Fruit fly (Drosophila melanogaster) whole organism, pupa: ENCODE measurements around the gene CG4972.

Source experiments
- CG10348 ChIP-seq: fragments of 200-800 bp; sonication (Bioruptor generic); IDR thresholded peaks from 2 replicates; pipeline ENCODE4 v1.3.6; 2022; ENCODE audit warnings: missing biosample characterization, missing genetic modification characterization
- CG12605 ChIP-seq: fragments of 200-800 bp; sonication (Bioruptor generic); IDR thresholded peaks from 2 replicates; pipeline ENCODE4 v1.3.6; 2022; ENCODE audit warnings: missing biosample characterization, missing genetic modification characterization
- CG14655 ChIP-seq: fragments of 200-800 bp; sonication (Bioruptor generic); optimal IDR thresholded peaks from 3 replicates; lab custom pipeline; 2017; ENCODE audit warnings: mild to moderate bottlenecking, missing biosample characterization, missing genetic modification reagents, missing genetic modification characterization
- CG15710 ChIP-seq: fragments of 200-800 bp; sonication (Bioruptor generic); optimal IDR thresholded peaks from 2 replicates; lab custom pipeline; 2018; ENCODE audit warnings: missing biosample characterization, mild to moderate bottlenecking, missing genetic modification characterization, moderate library complexity
- CG17806 ChIP-seq: fragments of 200-800 bp; sonication (Bioruptor generic); optimal IDR thresholded peaks from 2 replicates; lab custom pipeline; 2018; ENCODE audit warnings: missing biosample characterization, mild to moderate bottlenecking, missing genetic modification characterization, moderate library complexity
- CG32121 ChIP-seq: fragments of 200-800 bp; sonication (Bioruptor generic); IDR thresholded peaks from 2 replicates; pipeline ENCODE4 v1.3.6; 2022; ENCODE audit warnings: missing biosample characterization, missing genetic modification characterization
- CG34367 ChIP-seq: fragments of 200-800 bp; sonication (Bioruptor generic); optimal IDR thresholded peaks from 2 replicates; lab custom pipeline; 2018; ENCODE audit warnings: missing biosample characterization, mild to moderate bottlenecking, missing genetic modification characterization
- CG4496 ChIP-seq: fragments of 200-800 bp; sonication (Bioruptor generic); IDR thresholded peaks from 3 replicates; pipeline ENCODE4 v1.3.6; 2022; ENCODE audit warnings: missing biosample characterization, missing genetic modification characterization
- CG8301 ChIP-seq: fragments of 200-800 bp; sonication (Bioruptor generic); optimal IDR thresholded peaks from 2 replicates; lab custom pipeline; 2018; ENCODE audit warnings: missing biosample characterization, mild to moderate bottlenecking, missing genetic modification characterization
- D1 ChIP-seq: fragments of 200-800 bp; sonication (Bioruptor generic); optimal IDR thresholded peaks from 2 replicates; lab custom pipeline; 2018; ENCODE audit warnings: missing biosample characterization, mild to moderate bottlenecking, missing genetic modification characterization, moderate library complexity
- EcR ChIP-seq: fragments of 200-800 bp; sonication (Bioruptor generic); optimal IDR thresholded peaks from 3 replicates; lab custom pipeline; 2019; ENCODE audit warnings: missing biosample characterization, missing genetic modification characterization, mild to moderate bottlenecking, moderate library complexity, missing genetic modification reagents
- Pif1B ChIP-seq: fragments of 200-800 bp; sonication (Bioruptor generic); optimal IDR thresholded peaks from 3 replicates; lab custom pipeline; 2016; ENCODE audit warnings: missing biosample characterization, missing genetic modification characterization
- fd96Ca ChIP-seq: fragments of 200-800 bp; sonication (Bioruptor generic); IDR thresholded peaks from 3 replicates; pipeline ENCODE4 v1.3.6; 2022; ENCODE audit warnings: missing biosample characterization, missing genetic modification characterization
- rn ChIP-seq: fragments of 200-800 bp; sonication (Bioruptor generic); IDR thresholded peaks from 2 replicates; pipeline ENCODE4 v1.3.6; 2022; ENCODE audit warnings: missing biosample characterization, missing genetic modification characterization

DNA sequence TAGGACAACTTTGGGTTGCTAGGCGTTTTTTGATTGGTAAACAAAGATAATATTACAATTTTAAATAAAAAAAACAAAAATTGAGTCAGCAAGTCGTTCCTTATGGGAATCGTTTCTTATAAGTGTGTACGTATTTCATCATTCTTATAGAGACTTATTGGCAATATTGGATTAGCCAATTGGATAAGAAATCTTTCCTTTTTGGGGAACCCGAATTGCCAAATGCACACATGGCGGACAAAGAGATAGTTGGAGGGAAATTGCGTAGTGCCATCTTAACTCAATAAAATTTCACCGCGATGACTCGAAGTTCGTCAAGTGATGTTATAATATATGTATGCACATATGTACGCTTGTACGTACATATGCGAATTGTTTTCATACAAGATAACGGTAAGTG is 23.3 kb upstream of the CG4972 start:
- no peak for TF ChIP-seq CG8301 (tag; lab: Kevin White, UChicago)
- no peak for TF ChIP-seq CG17806 (tag; lab: Kevin White, UChicago)
- TF ChIP-seq fd96Ca: no peak
- TF ChIP-seq CG14655 (GFP tag; lab: Kevin White, UChicago): no peak
- TF ChIP-seq D1 (tag; lab: Kevin White, UChicago): no peak
- no peak for TF ChIP-seq CG32121 (GFP tag; lab: Robert Waterston, UW)
- no peak for TF ChIP-seq CG12605 (GFP tag; lab: Robert Waterston, UW)
- TF ChIP-seq EcR (GFP tag; lab: Kevin White, UChicago): no peak
- TF ChIP-seq CG34367 (tag; lab: Kevin White, UChicago): no peak
- TF ChIP-seq CG10348 (GFP tag; lab: Robert Waterston, UW): no peak
- no peak for TF ChIP-seq Pif1B (GFP tag; lab: Kevin White, UChicago)
- no peak for TF ChIP-seq rn (GFP tag; lab: Robert Waterston, UW)
- TF ChIP-seq CG4496: no peak
- no peak for TF ChIP-seq CG15710 (tag; lab: Kevin White, UChicago)
